Worm (Caenorhabditis elegans) whole organism, mixed stage, embryonic: ENCODE data around the gene nhr-65.

Experiments used
- blmp-1 ChIP-seq: fragments of 150-350 bp; optimal IDR thresholded peaks from 2 replicates; lab custom pipeline; 2014; ENCODE audit warnings: missing biosample characterization, missing genetic modification characterization
- ceh-83 ChIP-seq: fragments of 200-800 bp; sonication (Bioruptor generic); optimal IDR thresholded peaks from 2 replicates; lab custom pipeline; 2018; ENCODE audit warnings: mild to moderate bottlenecking, missing genetic modification characterization, missing compliant biosample characterization
- ces-1 ChIP-seq: fragments of 150-350 bp; optimal IDR thresholded peaks from 2 replicates; lab custom pipeline; 2014; ENCODE audit warnings: missing biosample characterization, missing genetic modification reagents, missing genetic modification characterization
- elt-3 ChIP-seq: fragments of 150-350 bp; optimal IDR thresholded peaks from 2 replicates; lab custom pipeline; 2014; ENCODE audit warnings: missing biosample characterization, missing genetic modification characterization
- lin-13 ChIP-seq: fragments of 150-350 bp; optimal IDR thresholded peaks from 2 replicates; lab custom pipeline; 2014; ENCODE audit warnings: missing biosample characterization, missing genetic modification characterization
- nhr-12 ChIP-seq: fragments of 150-350 bp; optimal IDR thresholded peaks from 2 replicates; lab custom pipeline; 2014; ENCODE audit warnings: missing biosample characterization, missing genetic modification characterization
- nhr-237 ChIP-seq: fragments of 150-350 bp; optimal IDR thresholded peaks from 2 replicates; lab custom pipeline; 2014; ENCODE audit warnings: missing biosample characterization, missing genetic modification characterization
- snpc-4 ChIP-seq: fragments of 150-350 bp; optimal IDR thresholded peaks from 2 replicates; lab custom pipeline; 2014; ENCODE audit warnings: missing biosample characterization, missing genetic modification characterization
- tbx-8 ChIP-seq: fragments of 200-800 bp; sonication (Bioruptor generic); optimal IDR thresholded peaks from 2 replicates; lab custom pipeline; 2018; ENCODE audit warnings: mild to moderate bottlenecking, missing genetic modification characterization, moderate library complexity, missing compliant biosample characterization
- unc-39 ChIP-seq: fragments of 150-350 bp; optimal IDR thresholded peaks from 2 replicates; lab custom pipeline; 2014; ENCODE audit warnings: missing biosample characterization, missing genetic modification characterization
- unc-62 ChIP-seq: fragments of 150-350 bp; optimal IDR thresholded peaks from 2 replicates; lab custom pipeline; 2014; ENCODE audit warnings: missing biosample characterization, missing genetic modification reagents, missing genetic modification characterization
- zip-8 ChIP-seq: fragments of 150-350 bp; optimal IDR thresholded peaks from 2 replicates; lab custom pipeline; 2014; ENCODE audit warnings: missing biosample characterization, missing genetic modification characterization
- ztf-11 ChIP-seq: fragments of 150-350 bp; optimal IDR thresholded peaks from 2 replicates; lab custom pipeline; 2014; ENCODE audit warnings: missing biosample characterization, missing genetic modification characterization

DNA sequence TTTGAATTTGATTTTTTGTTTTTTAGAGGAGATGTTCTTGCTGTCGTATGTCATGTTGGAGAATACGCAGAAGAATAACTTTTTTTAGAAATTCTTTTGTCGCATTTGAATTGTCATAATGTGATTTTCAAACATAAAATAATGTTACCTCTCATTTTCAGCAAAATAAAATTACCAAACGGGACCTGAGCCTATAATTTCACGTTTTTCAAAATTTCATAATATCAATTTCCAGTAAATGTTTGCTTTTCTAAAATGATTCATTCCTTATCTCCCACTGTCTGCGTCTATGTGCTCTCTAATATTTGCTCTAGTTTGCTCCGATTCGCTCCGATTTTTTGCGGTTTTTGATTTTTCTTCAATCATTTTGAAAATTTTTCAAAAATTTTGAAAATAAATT, 48.4 kb upstream of the nhr-65 start, which contains the start of gene nhr-231:
- TF ChIP-seq zip-8 (tag; lab: Kevin White, UChicago) (no peak), nhr-12 (no peak), tbx-8 (GFP tag; lab: Kevin White, UChicago) (no peak), unc-62 (no peak), ztf-11 (tag; lab: Kevin White, UChicago) (no peak), blmp-1 (tag; lab: Kevin White, UChicago) (no peak), elt-3 (tag; lab: Kevin White, UChicago) (no peak), nhr-237 (no peak), lin-13 (tag; lab: Kevin White, UChicago) (no peak), snpc-4 (no peak), ceh-83 (GFP tag; lab: Kevin White, UChicago) (no peak), ces-1 (GFP tag; lab: Kevin White, UChicago) (no peak), unc-39 (tag; lab: Kevin White, UChicago) (no peak)
